Worm (Caenorhabditis elegans) whole organism, young adult: ENCODE results near the gene cgef-1.
A peak's percentile ranks its signal among the peaks of the same experiment; 100 is the strongest.

Source experiments
- B0019.2 ChIP-seq: fragments of 200-800 bp; sonication (Bioruptor generic); conservative IDR thresholded peaks from 2 replicates; pipeline ENCODE4 v1.3.6; 2022; ENCODE audit warnings: missing genetic modification reagents, missing genetic modification characterization, missing compliant biosample characterization
- B0336.3 ChIP-seq: fragments of 200-800 bp; sonication (Bioruptor generic); IDR thresholded peaks from 2 replicates; pipeline ENCODE4 v1.3.6; 2022; ENCODE audit warnings: missing genetic modification characterization, missing compliant biosample characterization
- C17E4.6 ChIP-seq: fragments of 200-800 bp; sonication (Bioruptor generic); IDR thresholded peaks from 2 replicates; pipeline ENCODE4 v1.3.6; 2022; ENCODE audit warnings: missing genetic modification reagents, missing genetic modification characterization, missing compliant biosample characterization
- F10E7.11 ChIP-seq: sonication (generic microtip); optimal IDR thresholded peaks from 2 replicates; lab custom pipeline; 2017; ENCODE audit warnings: mild to moderate bottlenecking, missing genetic modification characterization, moderate library complexity, missing compliant biosample characterization
- F37B4.10 ChIP-seq: fragments of 200-800 bp; sonication (Bioruptor generic); IDR thresholded peaks from 2 replicates; pipeline ENCODE4 v1.3.6; 2022; ENCODE audit warnings: missing genetic modification characterization, missing compliant biosample characterization
- F55B11.4 ChIP-seq: sonication (generic microtip); optimal IDR thresholded peaks from 2 replicates; lab custom pipeline; 2016; ENCODE audit warnings: missing compliant biosample characterization, missing genetic modification characterization, borderline replicate concordance; ENCODE audit not compliant: insufficient read depth
- F57A8.1 ChIP-seq: fragments of 200-800 bp; sonication (Bioruptor generic); optimal IDR thresholded peaks from 2 replicates; lab custom pipeline; 2018; ENCODE audit warnings: mild to moderate bottlenecking, missing genetic modification characterization, moderate library complexity, missing compliant biosample characterization
- Y53G8AR.9 ChIP-seq: fragments of 200-800 bp; sonication (Bioruptor generic); conservative IDR thresholded peaks from 2 replicates; pipeline ENCODE4 v1.3.6; 2022; ENCODE audit warnings: missing genetic modification reagents, missing genetic modification characterization, missing compliant biosample characterization
- ama-1 ChIP-seq, 3 experiments: fragments of 150-350 bp in 1 of 3; sonication (generic microtip) in 2 of 3; optimal IDR thresholded peaks; 2 replicates each; lab custom pipeline; 2014 to 2018; ENCODE audit warnings: missing biosample characterization in 2 of 3, missing genetic modification characterization in 2 of 3, missing genetic modification reagents in 2 of 3
- aptf-2 ChIP-seq: fragments of 200-800 bp; sonication (Bioruptor generic); conservative IDR thresholded peaks from 2 replicates; pipeline ENCODE4 v1.3.6; 2022; ENCODE audit warnings: missing genetic modification reagents, missing genetic modification characterization, missing compliant biosample characterization
- aptf-3 ChIP-seq: fragments of 200-800 bp; sonication (Bioruptor generic); IDR thresholded peaks from 2 replicates; pipeline ENCODE4 v1.3.6; 2022; ENCODE audit warnings: missing genetic modification characterization, missing compliant biosample characterization
- atf-7 ChIP-seq: sonication (generic microtip); optimal IDR thresholded peaks from 2 replicates; lab custom pipeline; 2017; ENCODE audit warnings: mild to moderate bottlenecking, missing genetic modification characterization, missing compliant biosample characterization
- attf-5 ChIP-seq: fragments of 200-800 bp; sonication (Bioruptor generic); optimal IDR thresholded peaks from 2 replicates; lab custom pipeline; 2018; ENCODE audit warnings: mild to moderate bottlenecking, missing genetic modification characterization, missing compliant biosample characterization
- cebp-2 ChIP-seq: fragments of 200-800 bp; sonication (Bioruptor generic); IDR thresholded peaks from 2 replicates; pipeline ENCODE4 v1.3.6; 2022; ENCODE audit warnings: missing genetic modification characterization, missing compliant biosample characterization
- ceh-100 ChIP-seq: fragments of 200-800 bp; sonication (Bioruptor generic); IDR thresholded peaks from 2 replicates; pipeline ENCODE4 v1.3.6; 2022; ENCODE audit warnings: missing genetic modification reagents, missing genetic modification characterization, missing compliant biosample characterization
- die-1 ChIP-seq: sonication (generic microtip); optimal IDR thresholded peaks from 2 replicates; lab custom pipeline; 2016; ENCODE audit warnings: missing genotype, mild to moderate bottlenecking, missing genetic modification characterization, missing compliant biosample characterization
- egrh-3 ChIP-seq: fragments of 200-800 bp; sonication (Bioruptor generic); IDR thresholded peaks from 2 replicates; pipeline ENCODE4 v1.3.6; 2022; ENCODE audit warnings: missing genetic modification reagents, missing genetic modification characterization, missing compliant biosample characterization
- hlh-12 ChIP-seq: sonication (generic microtip); optimal IDR thresholded peaks from 2 replicates; lab custom pipeline; 2016; ENCODE audit warnings: missing genetic modification characterization, missing compliant biosample characterization
- hmg-1.2 ChIP-seq: fragments of 200-800 bp; sonication (Bioruptor generic); IDR thresholded peaks from 2 replicates; pipeline ENCODE4 v1.3.6; 2022; ENCODE audit warnings: missing genetic modification reagents, missing genetic modification characterization, missing compliant biosample characterization
- let-607 ChIP-seq, 2 experiments: fragments of 200-800 bp in 1 of 2; sonication (Bioruptor generic) in 1 of 2; sonication (generic microtip) in 1 of 2; optimal IDR thresholded peaks; 2 replicates each; lab custom pipeline; 2016 to 2018; ENCODE audit warnings: mild to moderate bottlenecking in 2 of 2, missing compliant biosample characterization in 2 of 2, missing genetic modification characterization in 2 of 2, moderate library complexity in 2 of 2, missing genotype in 1 of 2
- lin-26 ChIP-seq: fragments of 200-800 bp; sonication (Bioruptor generic); IDR thresholded peaks from 2 replicates; pipeline ENCODE4 v1.3.6; 2022; ENCODE audit warnings: missing genetic modification reagents, missing genetic modification characterization, missing compliant biosample characterization
- lin-40 ChIP-seq: sonication (generic microtip); optimal IDR thresholded peaks from 2 replicates; lab custom pipeline; 2016; ENCODE audit warnings: missing genetic modification characterization, mild to moderate bottlenecking, missing compliant biosample characterization, missing genotype, missing genetic modification reagents
- madf-3 ChIP-seq: fragments of 200-800 bp; sonication (Bioruptor generic); IDR thresholded peaks from 2 replicates; pipeline ENCODE4 v1.3.6; 2022; ENCODE audit warnings: missing genetic modification reagents, missing genetic modification characterization, missing compliant biosample characterization
- mcd-1 ChIP-seq: fragments of 200-800 bp; sonication (Bioruptor generic); IDR thresholded peaks from 2 replicates; pipeline ENCODE4 v1.3.6; 2022; ENCODE audit warnings: missing genetic modification reagents, missing genetic modification characterization, missing compliant biosample characterization
- nhr-80 ChIP-seq: sonication (generic microtip); optimal IDR thresholded peaks from 2 replicates; lab custom pipeline; 2016; ENCODE audit warnings: missing genetic modification characterization, missing compliant biosample characterization
- repo-1 ChIP-seq: sonication (generic microtip); optimal IDR thresholded peaks from 2 replicates; lab custom pipeline; 2017; ENCODE audit warnings: mild to moderate bottlenecking, missing genetic modification characterization, missing compliant biosample characterization
- snpc-1.1 ChIP-seq: sonication (generic microtip); optimal IDR thresholded peaks from 2 replicates; lab custom pipeline; 2017; ENCODE audit warnings: missing genetic modification characterization, mild to moderate bottlenecking, missing compliant biosample characterization, antibody characterized with exemption, moderate library complexity, missing genotype, missing genetic modification reagents; ENCODE audit not compliant: insufficient read depth
- snpc-4 ChIP-seq, 5 experiments: fragments of 150-350 bp in 1 of 5; sonication (generic microtip) in 4 of 5; optimal IDR thresholded peaks; 2 replicates each; lab custom pipeline; 2014 to 2018; ENCODE audit warnings: missing genetic modification characterization in 5 of 5, missing biosample characterization in 3 of 5, antibody characterized with exemption in 2 of 5, mild to moderate bottlenecking in 2 of 5, missing compliant biosample characterization in 2 of 5, missing genotype in 2 of 5, moderate library complexity in 2 of 5, missing genetic modification reagents in 1 of 5

Gene cgef-1

ce11 chrX:2731416-2731815 is 40.4 kb upstream of the cgef-1 start:
- TF ChIP-seq F37B4.10 (GFP tag; lab: Robert Waterston, UW) = no peak
- no peak for TF ChIP-seq repo-1 (tag; lab: Kevin White, UChicago)
- TF ChIP-seq aptf-2 (GFP tag; lab: Robert Waterston, UW) = no peak
- TF ChIP-seq F10E7.11 (tag; lab: Kevin White, UChicago) = peak; percentile 56
- TF ChIP-seq lin-26 = 0 out of 2 replicates have a peak, but pooled peaks have one; percentile 51
- TF ChIP-seq ceh-100 = no peak
- no peak for TF ChIP-seq lin-40
- 0 out of 2 replicates have a peak, but pooled peaks have one; percentile 20 for TF ChIP-seq C17E4.6 (GFP tag; lab: Robert Waterston, UW)
- no peak for TF ChIP-seq B0019.2 (GFP tag; lab: Robert Waterston, UW)
- TF ChIP-seq F55B11.4 = no peak
- peak; percentile 95 for TF ChIP-seq egrh-3 (GFP tag; lab: Robert Waterston, UW)
- peak; percentile 24; the same call in 1 of the 2 replicates for TF ChIP-seq mcd-1 (GFP tag; lab: Robert Waterston, UW)
- no peak for TF ChIP-seq attf-5 (GFP tag; lab: Kevin White, UChicago)

DNA sequence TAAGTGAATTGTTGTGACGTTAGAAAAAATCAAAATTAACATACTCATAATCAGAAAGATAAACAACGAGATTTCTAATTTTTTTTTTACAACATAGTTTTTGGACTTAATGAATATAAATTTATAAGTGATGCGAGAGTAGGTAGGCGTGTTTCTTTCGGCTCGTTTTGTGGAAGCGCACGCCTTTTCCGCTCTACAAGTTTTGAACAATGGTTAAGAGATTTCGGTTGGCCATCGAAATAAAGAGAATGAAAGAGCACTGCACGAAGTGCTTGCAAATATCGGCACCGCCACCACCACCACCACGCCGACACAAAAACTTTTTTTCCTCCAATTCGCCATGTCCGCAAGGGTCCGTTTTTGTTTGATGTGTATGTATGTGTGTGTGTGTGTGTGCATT is 22.9 kb upstream of the cgef-1 start:
- TF ChIP-seq Y53G8AR.9 (GFP tag; lab: Robert Waterston, UW) (no peak), hlh-12 (tag; lab: Kevin White, UChicago) (no peak), atf-7 (no peak)
- TF ChIP-seq, all 124 proteins: peak for 0

DNA sequence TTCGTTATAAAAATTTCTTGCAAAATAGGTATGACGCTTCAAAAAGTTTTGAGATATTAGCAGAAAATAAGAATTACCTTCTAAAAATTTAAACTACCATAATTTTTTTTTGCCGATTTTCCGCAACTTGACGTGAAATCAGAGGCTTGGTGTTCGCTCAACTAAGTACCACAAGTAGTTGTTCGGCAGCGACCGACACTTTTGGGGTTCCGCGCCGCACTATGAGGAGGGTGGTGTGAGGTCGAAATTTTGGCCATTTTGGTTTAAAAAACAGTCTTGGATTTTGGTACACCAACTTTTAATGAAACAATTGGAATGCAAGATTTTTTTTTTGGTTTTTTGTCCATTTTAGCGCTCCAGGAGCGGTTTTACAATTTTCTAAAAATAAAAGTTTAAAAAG is 19.0 kb upstream of the cgef-1 start:
- TF ChIP-seq snpc-4 (GFP tag; optimal IDR thresholded peaks at IDR 0.05; lab: Kevin White, UChicago) = peak; percentile 29
- TF ChIP-seq snpc-4 (tag; optimal IDR thresholded peaks at IDR 0.05; lab: Kevin White, UChicago) = peak in 2 of 4 experiments; percentile 85 to 91
- TF ChIP-seq madf-3 (GFP tag; lab: Robert Waterston, UW) = no peak
- no peak for TF ChIP-seq F57A8.1 (GFP tag; lab: Kevin White, UChicago)
- no peak for TF ChIP-seq aptf-3 (GFP tag; lab: Robert Waterston, UW)
- no peak for TF ChIP-seq ama-1 (optimal IDR thresholded peaks at IDR 0.05; lab: Kevin White, UChicago)
- no peak for TF ChIP-seq ama-1 (GFP tag; optimal IDR thresholded peaks at IDR 0.05; lab: Kevin White, UChicago)
- no peak for TF ChIP-seq cebp-2
- TF ChIP-seq hmg-1.2 (GFP tag; lab: Robert Waterston, UW) = peak; percentile 31; the same call in 1 of the 2 replicates
- TF ChIP-seq snpc-1.1 = peak; percentile 66
- TF ChIP-seq B0336.3 = no peak

DNA sequence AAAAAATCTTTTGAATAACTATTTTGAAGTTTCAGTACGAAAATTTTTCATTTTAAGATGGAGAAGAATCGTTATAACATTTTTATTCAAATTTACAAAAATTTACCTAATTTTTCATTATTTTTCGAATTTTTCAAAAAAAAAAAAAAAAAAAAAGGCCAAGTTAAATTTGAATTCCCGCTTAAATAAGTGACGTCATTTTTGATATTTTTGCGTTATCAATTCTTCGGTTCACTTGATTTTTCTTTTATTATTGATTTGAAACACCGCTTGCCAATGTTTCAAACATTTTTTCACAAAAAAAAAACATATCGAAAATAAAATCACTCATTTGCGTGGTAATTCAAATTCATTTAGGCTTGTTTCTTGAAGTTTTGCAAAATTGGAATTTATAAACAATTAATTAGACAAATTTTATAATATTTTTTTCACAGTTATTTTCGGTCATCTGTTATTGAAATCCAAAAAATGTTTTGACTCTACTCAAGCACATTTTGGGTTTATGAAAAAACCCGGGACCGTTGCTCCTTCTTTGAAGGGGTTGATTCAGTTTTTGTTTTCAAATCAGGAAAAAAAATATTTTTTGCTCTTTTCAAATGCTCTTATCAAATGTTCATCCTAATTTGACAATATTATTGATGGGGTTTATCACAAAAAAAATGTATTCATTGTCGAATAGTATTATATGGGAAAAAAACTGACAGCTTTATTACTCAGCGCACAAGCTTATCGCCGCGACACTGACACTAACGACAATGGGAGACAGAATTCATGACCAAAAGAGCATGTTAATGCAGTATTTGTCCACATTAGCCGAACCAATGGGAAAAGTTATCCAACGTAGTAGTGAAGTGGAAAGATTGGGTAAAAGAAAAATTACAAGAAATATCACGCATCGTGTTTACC is 17.6 kb upstream of the cgef-1 start:
- no peak for TF ChIP-seq die-1 (tag; lab: Kevin White, UChicago)
- no peak for TF ChIP-seq hmg-1.2 (GFP tag; lab: Robert Waterston, UW)
- peak; percentile 53 for TF ChIP-seq nhr-80
- TF ChIP-seq let-607 (tag; optimal IDR thresholded peaks at IDR 0.05; lab: Kevin White, UChicago) = no peak
